Worm (Caenorhabditis elegans): Measurements from ENCODE around the gene tsp-10.

tsp-10 gene

DNA sequence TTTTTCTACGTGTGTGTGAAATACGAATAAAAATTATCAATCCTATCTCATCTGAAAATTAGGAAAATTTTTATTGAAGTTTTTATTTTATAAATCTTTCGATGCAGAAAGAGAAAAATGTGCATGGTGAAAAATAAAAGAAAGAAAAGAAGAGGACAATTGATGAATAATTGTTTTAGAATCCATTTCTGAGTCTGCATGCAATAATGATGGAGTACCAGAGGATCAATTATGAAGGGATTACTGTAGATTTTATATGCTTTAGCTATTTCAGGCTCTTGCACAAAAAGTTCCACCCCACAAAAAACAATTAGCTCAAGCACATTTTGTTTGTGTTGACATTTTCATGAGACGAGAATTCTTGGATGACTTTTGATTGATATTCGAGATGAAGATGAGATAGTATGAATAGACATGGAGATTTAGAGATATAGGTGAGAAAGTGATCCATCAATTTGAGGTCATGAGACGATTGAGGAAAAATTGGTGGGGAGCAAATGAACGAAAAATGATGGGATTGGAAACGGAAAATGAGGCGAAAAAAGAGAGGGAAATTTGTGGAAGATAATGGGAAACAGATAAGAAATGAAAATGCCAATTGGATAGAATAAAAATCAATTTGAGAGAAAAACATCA is 12.7 kb upstream of the tsp-10 start, which contains the start of gene rpy-1:
TSS of gene rpy-1 (minus strand) at position 51 of the 636 bp plus-strand sequence.
- TF ChIP-seq ceh-27 (GFP tag; optimal IDR thresholded peaks at IDR 0.05) (no peak), F57A8.1 (GFP tag; optimal IDR thresholded peaks at IDR 0.05) (no peak), snpc-3.4 (tag; optimal IDR thresholded peaks at IDR 0.05) (no peak), attf-3 (GFP tag; conservative IDR thresholded peaks at IDR 0.05) (no peak), lin-35 (GFP tag; optimal IDR thresholded peaks at IDR 0.05) (no peak), dpff-1 (tag; optimal IDR thresholded peaks at IDR 0.05) (no peak), nhr-179 (tag; optimal IDR thresholded peaks at IDR 0.05) (no peak), rec-8 (tag; optimal IDR thresholded peaks at IDR 0.05) (no peak), fkh-3 (tag; optimal IDR thresholded peaks at IDR 0.05) (no peak), ccch-3 (GFP tag; optimal IDR thresholded peaks at IDR 0.05) (no peak), bed-2 (GFP tag; IDR thresholded peaks at IDR 0.05) (no peak), F23B12.7 (tag; optimal IDR thresholded peaks at IDR 0.05; ENCODE audit: insufficient read depth) (no peak), F49E8.2 (tag; optimal IDR thresholded peaks at IDR 0.05; ENCODE audit: insufficient read depth) (no peak), die-1 (tag; optimal IDR thresholded peaks at IDR 0.05) (no peak), ceh-79 (tag; optimal IDR thresholded peaks at IDR 0.05) (no peak), hmg-1.2 (GFP tag; IDR thresholded peaks at IDR 0.05) (no peak)

- TF ChIP-seq chd-7 (tag; optimal IDR thresholded peaks at IDR 0.05), result no peak
- no peak for TF ChIP-seq lin-40 (tag; optimal IDR thresholded peaks at IDR 0.05)
Measured at ce11 chrII:6706552-6707091, 11.8 kb upstream of the tsp-10 start.

- peak; percentile 21 for TF ChIP-seq somi-1 (GFP tag; optimal IDR thresholded peaks at IDR 0.05)
- peak; percentile 51; the same call in 1 of the 2 replicates for TF ChIP-seq hmg-1.2 (GFP tag; IDR thresholded peaks at IDR 0.05)
- no peak for TF ChIP-seq Y56A3A.18 (GFP tag; IDR thresholded peaks at IDR 0.05)
Measured at ce11 chrII:6707496-6708260, 10.7 kb upstream of the tsp-10 start.

DNA sequence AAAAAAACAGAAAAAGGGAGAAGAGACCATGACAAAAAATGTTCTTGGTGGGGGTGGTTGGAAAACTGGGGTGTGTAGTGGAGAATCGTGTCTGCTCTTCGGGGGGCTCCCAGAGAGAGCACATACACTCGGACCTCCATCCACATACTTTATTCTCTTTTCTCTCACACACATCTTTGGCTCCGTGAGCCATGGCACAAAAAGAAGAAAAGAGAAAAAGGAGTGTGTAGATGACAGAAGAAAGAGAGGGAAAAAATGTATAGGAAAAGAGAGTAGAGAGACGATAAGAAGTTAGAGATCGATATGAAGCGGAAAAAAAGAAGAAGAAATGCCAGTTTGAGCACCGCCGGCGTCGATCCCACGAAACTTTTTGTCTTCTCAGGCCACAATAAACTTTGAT is 9.4 kb upstream of the tsp-10 start:
- TF ChIP-seq hmg-1.2 (GFP tag; IDR thresholded peaks at IDR 0.05) (0 out of 2 replicates have a peak, but pooled peaks have one; percentile 17), nfya-2 (GFP tag; IDR thresholded peaks at IDR 0.05) (no peak), zfh-2 (GFP tag; conservative IDR thresholded peaks at IDR 0.05) (peak; percentile 26; the same call in 1 of the 2 replicates), ceh-79 (tag; optimal IDR thresholded peaks at IDR 0.05) (no peak), ztf-25 (GFP tag; IDR thresholded peaks at IDR 0.05) (no peak), Y53G8AR.9 (GFP tag; conservative IDR thresholded peaks at IDR 0.05) (no peak)

DNA sequence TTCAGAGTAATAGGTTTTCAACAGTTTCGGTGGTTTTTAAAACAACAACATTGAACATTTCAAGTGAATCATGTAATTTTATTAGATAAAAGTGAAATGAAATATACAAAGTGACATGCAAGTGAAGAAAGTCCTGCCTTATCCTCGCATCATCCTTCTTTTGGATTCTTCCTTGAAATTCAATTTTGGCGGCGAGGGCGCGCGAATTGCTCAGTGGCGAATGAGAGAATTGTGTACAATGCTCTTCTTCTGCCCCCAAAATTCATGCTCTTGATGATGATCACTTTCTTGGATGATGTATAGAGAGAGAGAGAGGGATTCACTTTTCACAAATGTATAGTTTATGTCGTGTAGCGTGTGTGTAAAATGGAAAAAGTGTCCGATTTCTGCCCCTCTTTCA is 8.7 kb upstream of the tsp-10 start:
- TF ChIP-seq nhr-27 (tag; optimal IDR thresholded peaks at IDR 0.05), result no peak
- TF ChIP-seq nfyb-1 (GFP tag; IDR thresholded peaks at IDR 0.05), result no peak
- TF ChIP-seq lag-1 (GFP tag; IDR thresholded peaks at IDR 0.05), result no peak
- no peak for TF ChIP-seq hsf-1 (GFP tag; IDR thresholded peaks at IDR 0.05)
- TF ChIP-seq dox-1 (GFP tag; IDR thresholded peaks at IDR 0.05), result no peak
- TF ChIP-seq dpl-1 (GFP tag; optimal IDR thresholded peaks at IDR 0.05), result no peak
- TF ChIP-seq F55B11.4 (tag; optimal IDR thresholded peaks at IDR 0.05; ENCODE audit: borderline replicate concordance, insufficient read depth), result no peak
- no peak for TF ChIP-seq rec-8 (tag; optimal IDR thresholded peaks at IDR 0.05)

Data from whole organism, young adult.